Comparison of ENCODE assay signal across 2 fruit fly cellular contexts in genomic region chrX:9734808-9735207, dm6.
TF ChIP-seq lines count a peak whose summit lies in the region.

No protein-coding gene starts in this region.

- no peak for TF ChIP-seq CTCF in whole organism, embryonic (GFP tag; optimal IDR thresholded peaks at IDR 0.05; lab: Kevin White, UChicago)

TF ChIP-seq in whole organism, embryonic, 481 proteins besides CTCF, POLR2A, EP300 and RAD21:
- TF ChIP-seq zen (tag; optimal IDR thresholded peaks at IDR 0.05; lab: Kevin White, UChicago): peak; percentile 57
- peak; percentile 80 for TF ChIP-seq CG8281 (tag; optimal IDR thresholded peaks at IDR 0.05; lab: Kevin White, UChicago)
- TF ChIP-seq sqz (GFP tag; optimal IDR thresholded peaks at IDR 0.05; lab: Kevin White, UChicago): no peak
- no peak for TF ChIP-seq CG11504 (tag; optimal IDR thresholded peaks at IDR 0.05; lab: Kevin White, UChicago)
TF ChIP-seq in whole organism, embryonic: peak in this region for 2.

TF ChIP-seq in whole organism, wandering third instar larva, 38 proteins besides CTCF, POLR2A, EP300 and RAD21:
- TF ChIP-seq N (GFP tag; optimal IDR thresholded peaks at IDR 0.05; lab: Kevin White, UChicago) (no peak), Dfd (GFP tag; optimal IDR thresholded peaks at IDR 0.05; lab: Kevin White, UChicago) (peak; percentile 45)

Comparison
In these comparisons a context has a peak if more than half of its experiments do, and no peak if none do; other contexts are left out.
1. Of the 10 proteins assayed by ChIP-seq in both whole organism, embryonic and whole organism, wandering third instar larva: peak only in whole organism, embryonic: none; only in whole organism, wandering third instar larva: Dfd; in both: none; in neither: 9.